Fruit fly (Drosophila melanogaster) whole organism, embryonic: Measurements from ENCODE around the gene CG31826.

Experiments used
- Aef1 ChIP-seq: fragments of 200-800 bp; sonication (Bioruptor generic); IDR thresholded peaks from 3 replicates; pipeline ENCODE4 v1.3.6; 2022; ENCODE audit warnings: missing biosample characterization, missing genetic modification characterization
- CG12769 ChIP-seq: fragments of 200-800 bp; sonication (Bioruptor generic); optimal IDR thresholded peaks from 2 replicates; lab custom pipeline; 2019; ENCODE audit warnings: missing biosample characterization, mild to moderate bottlenecking, missing genetic modification characterization, moderate library complexity
- CG13287 ChIP-seq: fragments of 200-800 bp; sonication (Bioruptor generic); IDR thresholded peaks from 2 replicates; pipeline ENCODE4 v1.3.6; 2022; ENCODE audit warnings: missing biosample characterization, missing genetic modification characterization; ENCODE audit not compliant: partially characterized antibody
- CG1603 ChIP-seq: fragments of 200-800 bp; sonication (Bioruptor generic); optimal IDR thresholded peaks from 2 replicates; lab custom pipeline; 2019; ENCODE audit warnings: missing biosample characterization, mild to moderate bottlenecking, missing genetic modification characterization, moderate library complexity
- CG17186 ChIP-seq: fragments of 200-800 bp; sonication (Bioruptor generic); optimal IDR thresholded peaks from 3 replicates; lab custom pipeline; 2017; ENCODE audit warnings: missing biosample characterization, missing genetic modification reagents, missing genetic modification characterization
- CG1832 ChIP-seq: fragments of 200-800 bp; sonication (Bioruptor generic); optimal IDR thresholded peaks from 2 replicates; lab custom pipeline; 2017; ENCODE audit warnings: missing biosample characterization, mild to moderate bottlenecking, missing genetic modification characterization, inconsistent platforms
- CG2116 ChIP-seq: fragments of 200-800 bp; sonication (Bioruptor generic); optimal IDR thresholded peaks from 3 replicates; lab custom pipeline; 2018; ENCODE audit warnings: missing biosample characterization, mild to moderate bottlenecking, missing genetic modification characterization
- CG31441 ChIP-seq: fragments of 200-800 bp; sonication (Bioruptor generic); IDR thresholded peaks from 2 replicates; pipeline ENCODE4 v1.3.6; 2022; ENCODE audit warnings: missing biosample characterization, missing genetic modification characterization
- CG34224 ChIP-seq: fragments of 200-800 bp; sonication (Bioruptor generic); IDR thresholded peaks from 3 replicates; pipeline ENCODE4 v1.3.6; 2022; ENCODE audit warnings: missing biosample characterization, missing genetic modification characterization; ENCODE audit not compliant: partially characterized antibody
- CG34422 ChIP-seq: fragments of 200-800 bp; sonication (Bioruptor generic); IDR thresholded peaks from 3 replicates; pipeline ENCODE4 v1.3.6; 2022; ENCODE audit warnings: missing biosample characterization, missing genetic modification characterization
- CG4404 ChIP-seq: fragments of 200-800 bp; sonication (Bioruptor generic); IDR thresholded peaks from 2 replicates; pipeline ENCODE4 v1.3.6; 2022; ENCODE audit warnings: missing biosample characterization, missing genetic modification characterization
- CG6689 ChIP-seq: fragments of 200-800 bp; sonication (Bioruptor generic); IDR thresholded peaks from 2 replicates; pipeline ENCODE4 v1.3.6; 2022; ENCODE audit warnings: missing biosample characterization, missing genetic modification characterization
- CG9797 ChIP-seq: fragments of 200-800 bp; sonication (Bioruptor generic); optimal IDR thresholded peaks from 3 replicates; lab custom pipeline; 2018; ENCODE audit warnings: missing biosample characterization, mild to moderate bottlenecking, missing genetic modification characterization
- Dbx ChIP-seq: fragments of 200-800 bp; sonication (Bioruptor generic); IDR thresholded peaks from 3 replicates; pipeline ENCODE4 v1.3.6; 2022; ENCODE audit warnings: missing biosample characterization, missing genetic modification characterization
- Dp ChIP-seq: fragments of 200-800 bp; sonication (Bioruptor generic); optimal IDR thresholded peaks from 2 replicates; lab custom pipeline; 2018; ENCODE audit warnings: missing biosample characterization, mild to moderate bottlenecking, missing genetic modification characterization, moderate library complexity
- E2f1 ChIP-seq: fragments of 200-800 bp; sonication (Bioruptor generic); IDR thresholded peaks from 2 replicates; pipeline ENCODE4 v1.3.6; 2022; ENCODE audit warnings: missing biosample characterization, missing genetic modification characterization
- E2f2 ChIP-seq: fragments of 200-800 bp; sonication (Bioruptor generic); IDR thresholded peaks from 2 replicates; pipeline ENCODE4 v1.3.6; 2022; ENCODE audit warnings: missing biosample characterization, missing genetic modification characterization
- Elba2 ChIP-seq: fragments of 200-800 bp; sonication (Bioruptor generic); optimal IDR thresholded peaks from 3 replicates; lab custom pipeline; 2016; ENCODE audit warnings: missing biosample characterization, missing genetic modification characterization
- Ets97D ChIP-seq: fragments of 200-800 bp; sonication (Bioruptor generic); optimal IDR thresholded peaks from 3 replicates; lab custom pipeline; 2016; ENCODE audit warnings: missing biosample characterization, missing genetic modification characterization
- HmgD ChIP-seq: fragments of 200-800 bp; sonication (Bioruptor generic); optimal IDR thresholded peaks from 3 replicates; lab custom pipeline; 2016; ENCODE audit warnings: missing biosample characterization, missing genetic modification characterization
- HmgZ ChIP-seq: fragments of 200-800 bp; sonication (Bioruptor generic); optimal IDR thresholded peaks from 2 replicates; lab custom pipeline; 2018; ENCODE audit warnings: missing biosample characterization, mild to moderate bottlenecking, missing genetic modification characterization
- Hmr ChIP-seq: fragments of 200-800 bp; sonication (Bioruptor generic); optimal IDR thresholded peaks from 3 replicates; lab custom pipeline; 2017; ENCODE audit warnings: mild to moderate bottlenecking, missing biosample characterization, missing genetic modification reagents, missing genetic modification characterization
- Hr51 ChIP-seq, 2 experiments: fragments of 200-800 bp; sonication (Bioruptor generic); optimal IDR thresholded peaks; 2 replicates in 1 of 2; 3 replicates in 1 of 2; lab custom pipeline; 2016 to 2018; ENCODE audit warnings: missing biosample characterization in 2 of 2, missing genetic modification characterization in 2 of 2, mild to moderate bottlenecking in 1 of 2, moderate library complexity in 1 of 2
- Mad ChIP-seq: fragments of 200-800 bp; sonication (Bioruptor generic); optimal IDR thresholded peaks from 2 replicates; lab custom pipeline; 2016; ENCODE audit warnings: missing biosample characterization, missing genetic modification characterization
- Myb ChIP-seq: fragments of 200-800 bp; sonication (Bioruptor generic); optimal IDR thresholded peaks from 2 replicates; lab custom pipeline; 2016; ENCODE audit warnings: missing biosample characterization, missing genetic modification characterization
- Nf-YA ChIP-seq: fragments of 200-800 bp; sonication (Bioruptor generic); IDR thresholded peaks from 2 replicates; pipeline ENCODE4 v1.3.6; 2022; ENCODE audit warnings: missing biosample characterization, missing genetic modification characterization
- Sry-δ ChIP-seq: fragments of 200-800 bp; sonication (Bioruptor generic); optimal IDR thresholded peaks from 2 replicates; lab custom pipeline; 2016; ENCODE audit warnings: missing biosample characterization, missing genetic modification characterization
- Trl ChIP-seq, 3 experiments: fragments of >200 bp in 2 of 3; fragments of 200-800 bp in 1 of 3; sonication (Bioruptor generic) in 1 of 3; optimal IDR thresholded peaks; 2 replicates in 1 of 3; 3 replicates in 2 of 3; lab custom pipeline; 2016 to 2017; ENCODE audit warnings: missing biosample characterization in 1 of 3, missing genetic modification characterization in 1 of 3
- ab ChIP-seq: fragments of 200-800 bp; sonication (Bioruptor generic); optimal IDR thresholded peaks from 2 replicates; lab custom pipeline; 2016; ENCODE audit warnings: missing biosample characterization, missing genetic modification characterization
- amos ChIP-seq: fragments of 200-800 bp; sonication (Bioruptor generic); IDR thresholded peaks from 2 replicates; pipeline ENCODE4 v1.3.6; 2022; ENCODE audit warnings: missing biosample characterization, missing genetic modification characterization; ENCODE audit not compliant: partially characterized antibody
- bbx ChIP-seq: fragments of 200-800 bp; sonication (Bioruptor generic); IDR thresholded peaks from 2 replicates; pipeline ENCODE4 v1.3.6; 2022; ENCODE audit warnings: missing biosample characterization, missing genetic modification characterization; ENCODE audit not compliant: partially characterized antibody
- chm ChIP-seq: fragments of 200-800 bp; sonication (Bioruptor generic); IDR thresholded peaks from 2 replicates; pipeline ENCODE4 v1.3.6; 2022; ENCODE audit warnings: missing biosample characterization, missing genetic modification characterization
- crol ChIP-seq: fragments of 200-800 bp; sonication (Bioruptor generic); IDR thresholded peaks from 2 replicates; pipeline ENCODE4 v1.3.6; 2022; ENCODE audit warnings: missing biosample characterization, missing genetic modification characterization
- crp ChIP-seq, 2 experiments: fragments of 200-800 bp; sonication (Bioruptor generic); optimal IDR thresholded peaks; 2 replicates in 1 of 2; 3 replicates in 1 of 2; lab custom pipeline; 2017; ENCODE audit warnings: missing biosample characterization in 2 of 2, missing genetic modification characterization in 2 of 2, mild to moderate bottlenecking in 1 of 2, moderate library complexity in 1 of 2
- ewg ChIP-seq: fragments of 200-800 bp; sonication (Bioruptor generic); optimal IDR thresholded peaks from 3 replicates; lab custom pipeline; 2017; ENCODE audit warnings: mild to moderate bottlenecking, missing biosample characterization, missing genetic modification reagents, missing genetic modification characterization
- gfzf ChIP-seq: fragments of 200-800 bp; sonication (Bioruptor generic); optimal IDR thresholded peaks from 2 replicates; lab custom pipeline; 2016; ENCODE audit warnings: missing biosample characterization, mild to moderate bottlenecking, missing genetic modification characterization, moderate library complexity
- h ChIP-seq: fragments of >200 bp; optimal IDR thresholded peaks from 2 replicates; lab custom pipeline; 2017
- kni ChIP-seq: fragments of 200-800 bp; sonication (Bioruptor generic); optimal IDR thresholded peaks from 3 replicates; lab custom pipeline; 2017; ENCODE audit warnings: mild to moderate bottlenecking, missing biosample characterization, missing genetic modification reagents, missing genetic modification characterization
- lilli ChIP-seq: fragments of 200-800 bp; sonication (Bioruptor generic); optimal IDR thresholded peaks from 3 replicates; lab custom pipeline; 2016; ENCODE audit warnings: missing biosample characterization, missing genetic modification characterization
- odd ChIP-seq: fragments of 200-800 bp; sonication (Bioruptor generic); optimal IDR thresholded peaks from 2 replicates; lab custom pipeline; 2017; ENCODE audit warnings: missing biosample characterization, mild to moderate bottlenecking, missing genetic modification characterization
- psq ChIP-seq: fragments of 200-800 bp; sonication (Bioruptor generic); optimal IDR thresholded peaks from 2 replicates; lab custom pipeline; 2017; ENCODE audit warnings: missing biosample characterization, missing genetic modification characterization
- pzg ChIP-seq: fragments of 200-800 bp; sonication (Bioruptor generic); optimal IDR thresholded peaks from 3 replicates; lab custom pipeline; 2018; ENCODE audit warnings: missing biosample characterization, mild to moderate bottlenecking, missing genetic modification characterization, moderate library complexity
- rib ChIP-seq: fragments of 200-800 bp; sonication (Bioruptor generic); IDR thresholded peaks from 2 replicates; pipeline ENCODE4 v1.3.6; 2022; ENCODE audit warnings: missing biosample characterization, missing genetic modification characterization
- sob ChIP-seq: fragments of 200-800 bp; sonication (Bioruptor generic); IDR thresholded peaks from 2 replicates; pipeline ENCODE4 v1.3.6; 2022; ENCODE audit warnings: missing biosample characterization, missing genetic modification characterization
- sqz ChIP-seq: fragments of 200-800 bp; sonication (Bioruptor generic); optimal IDR thresholded peaks from 3 replicates; lab custom pipeline; 2018; ENCODE audit warnings: missing biosample characterization, mild to moderate bottlenecking, missing genetic modification characterization
- yki ChIP-seq: fragments of >200 bp; optimal IDR thresholded peaks from 3 replicates; lab custom pipeline; 2018
- zfh1 ChIP-seq: fragments of 200-800 bp; sonication (Bioruptor generic); IDR thresholded peaks from 3 replicates; pipeline ENCODE4 v1.3.6; 2022; ENCODE audit warnings: missing biosample characterization, missing genetic modification characterization

Gene CG31826

DNA sequence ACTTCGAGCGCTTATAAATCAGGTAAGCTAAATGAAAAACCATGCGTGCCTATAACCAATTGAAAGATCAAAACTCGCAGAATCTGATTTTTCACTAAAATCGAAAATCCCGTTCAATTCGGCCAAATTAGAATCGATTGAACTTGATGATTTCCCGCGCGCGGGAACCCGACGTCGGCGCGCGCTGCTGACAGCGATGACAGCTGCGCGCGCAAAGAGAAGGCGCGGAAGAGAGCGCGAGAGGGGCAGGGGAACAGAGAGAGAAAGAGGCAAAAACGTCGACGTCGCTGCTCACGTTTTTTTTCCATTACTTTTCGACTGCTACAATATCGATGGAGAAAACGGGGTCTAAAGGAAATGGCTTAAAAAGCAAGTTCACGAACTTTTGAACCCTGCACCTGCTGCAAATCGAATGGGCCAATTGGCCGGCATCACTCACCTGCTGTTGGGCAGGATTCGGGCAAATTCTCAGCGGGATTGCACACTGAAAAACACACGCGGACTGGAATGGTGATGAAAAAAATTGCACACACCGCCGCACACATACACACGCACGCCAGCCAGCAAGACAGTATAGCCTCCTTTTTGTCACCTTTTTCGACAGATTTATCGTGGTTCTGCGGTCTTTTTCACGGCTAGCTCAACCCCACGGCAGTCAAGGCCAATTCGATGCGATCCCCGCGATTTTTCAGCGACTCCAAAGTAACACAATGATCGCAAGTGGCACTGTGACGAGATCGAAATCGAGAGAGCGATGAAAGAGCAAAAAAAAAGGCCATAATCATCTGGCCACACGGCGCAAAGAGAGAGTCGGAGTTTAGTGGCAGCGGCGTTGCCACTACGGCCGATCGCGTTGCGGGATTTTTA is 25.3 kb downstream of the CG31826 start, which contains the start of gene CycE (continued):
- peak; percentile 93; the same call in 1 of the 3 replicates for TF ChIP-seq CG34422
- TF ChIP-seq crp (GFP tag; optimal IDR thresholded peaks at IDR 0.05; lab: Kevin White, UChicago), result peak in 1 of 2 experiments; percentile 62
- peak; percentile 51; the same call in 1 of the 2 replicates for TF ChIP-seq rib (GFP tag; lab: Robert Waterston, UW)
- TF ChIP-seq Trl (optimal IDR thresholded peaks at IDR 0.05; lab: Kevin White, UChicago), result peak; percentile 79 to 83
- TF ChIP-seq Trl (GFP tag; optimal IDR thresholded peaks at IDR 0.05; lab: Kevin White, UChicago), result no peak
- peak; percentile 28 for TF ChIP-seq HmgD (GFP tag; lab: Kevin White, UChicago)
- TF ChIP-seq bbx (GFP tag; lab: Robert Waterston, UW), result peak; percentile 63; the same call in 1 of the 2 replicates
- TF ChIP-seq odd (GFP tag; lab: Kevin White, UChicago), result no peak
- TF ChIP-seq Hmr (GFP tag; lab: Kevin White, UChicago), result no peak
- no peak for TF ChIP-seq ab (GFP tag; lab: Kevin White, UChicago)
- peak; percentile 22 for TF ChIP-seq CG1832
- TF ChIP-seq zfh1, result 0 out of 3 replicates have a peak, but pooled peaks have one; percentile 28
- no peak for TF ChIP-seq Mad (GFP tag; lab: Kevin White, UChicago)
- peak; percentile 96; the same call in 1 of the 2 replicates for TF ChIP-seq E2f2
- TF ChIP-seq CG9797, result peak; percentile 41
- 0 out of 3 replicates have a peak, but pooled peaks have one; percentile 31 for TF ChIP-seq Dbx (GFP tag; lab: Robert Waterston, UW)
- TF ChIP-seq CG13287, result peak; percentile 43
- peak; percentile 44 for TF ChIP-seq CG2116 (GFP tag; lab: Kevin White, UChicago)
- TF ChIP-seq yki (lab: Kevin White, UChicago), result peak; percentile 30
- TF ChIP-seq CG31441 (GFP tag; lab: Robert Waterston, UW), result no peak
- no peak for TF ChIP-seq CG4404 (GFP tag; lab: Robert Waterston, UW)
- TF ChIP-seq sqz (GFP tag; lab: Kevin White, UChicago), result peak; percentile 95
- peak; percentile 63; the same call in 1 of the 2 replicates for TF ChIP-seq CG6689 (GFP tag; lab: Robert Waterston, UW)
- TF ChIP-seq crol (GFP tag; lab: Robert Waterston, UW), result peak; percentile 97
- 0 out of 2 replicates have a peak, but pooled peaks have one; percentile 41 for TF ChIP-seq chm (GFP tag; lab: Robert Waterston, UW)
- TF ChIP-seq E2f1, result peak; percentile 92
- peak; percentile 2 for TF ChIP-seq HmgZ (tag; lab: Kevin White, UChicago)
- TF ChIP-seq Hr51 (GFP tag; optimal IDR thresholded peaks at IDR 0.05; lab: Kevin White, UChicago), result no peak
- TF ChIP-seq h, result no peak
- peak; percentile 55 for TF ChIP-seq CG1603 (tag; lab: Kevin White, UChicago)
- TF ChIP-seq kni (GFP tag; lab: Kevin White, UChicago), result peak; percentile 12
- peak; percentile 51 for TF ChIP-seq pzg (GFP tag; lab: Kevin White, UChicago)
- TF ChIP-seq ewg (GFP tag; lab: Kevin White, UChicago), result peak; percentile 34
- TF ChIP-seq CG17186 (GFP tag; lab: Kevin White, UChicago), result peak; percentile 15
- 0 out of 3 replicates have a peak, but pooled peaks have one; percentile 7 for TF ChIP-seq CG34224 (GFP tag; lab: Robert Waterston, UW)
- no peak for TF ChIP-seq lilli (GFP tag; lab: Kevin White, UChicago)
- 0 out of 2 replicates have a peak, but pooled peaks have one; percentile 21 for TF ChIP-seq amos
- TF ChIP-seq Nf-YA (GFP tag; lab: Robert Waterston, UW), result no peak
- TF ChIP-seq Elba2 (GFP tag; lab: Kevin White, UChicago), result peak; percentile 30
- peak; percentile 55 for TF ChIP-seq gfzf
- TF ChIP-seq Dp (GFP tag; lab: Kevin White, UChicago), result peak; percentile 91
- no peak for TF ChIP-seq Aef1 (GFP tag; lab: Robert Waterston, UW)
- no peak for TF ChIP-seq psq (GFP tag; lab: Kevin White, UChicago)
- peak; percentile 3 for TF ChIP-seq Ets97D (GFP tag; lab: Kevin White, UChicago)
- TF ChIP-seq Sry-δ (GFP tag; lab: Kevin White, UChicago), result peak; percentile 9
- TF ChIP-seq CG12769, result no peak
- no peak for TF ChIP-seq sob
- peak; percentile 71 for TF ChIP-seq Myb (GFP tag; lab: Kevin White, UChicago)
